Worm (Caenorhabditis elegans) whole organism, L2 larva: ENCODE data around the gene fbxb-105.

ENCODE experiments used
- C34F6.9 ChIP-seq: fragments of 150-350 bp; optimal IDR thresholded peaks from 2 replicates; lab custom pipeline; 2014; ENCODE audit warnings: missing biosample characterization, missing genetic modification characterization
- F13H6.1 ChIP-seq: sonication (generic microtip); optimal IDR thresholded peaks from 2 replicates; lab custom pipeline; 2016; ENCODE audit warnings: missing genetic modification characterization, missing compliant biosample characterization
- R02D3.7 ChIP-seq: fragments of 150-350 bp; optimal IDR thresholded peaks from 2 replicates; lab custom pipeline; 2014; ENCODE audit warnings: missing biosample characterization, missing genetic modification characterization
- Y55F3AM.14 ChIP-seq: fragments of 200-800 bp; sonication (Bioruptor generic); optimal IDR thresholded peaks from 2 replicates; lab custom pipeline; 2018; ENCODE audit warnings: mild to moderate bottlenecking, missing genetic modification characterization, missing compliant biosample characterization
- ZK546.5 ChIP-seq: sonication (generic microtip); optimal IDR thresholded peaks from 2 replicates; lab custom pipeline; 2017; ENCODE audit warnings: missing biosample characterization, missing genetic modification characterization
- alr-1 ChIP-seq: fragments of 150-350 bp; optimal IDR thresholded peaks from 2 replicates; lab custom pipeline; 2014; ENCODE audit warnings: missing biosample characterization, missing genetic modification characterization
- aly-2 ChIP-seq: fragments of 150-350 bp; optimal IDR thresholded peaks from 2 replicates; lab custom pipeline; 2014; ENCODE audit warnings: missing biosample characterization, missing genetic modification characterization
- ama-1 ChIP-seq: fragments of 150-350 bp; optimal IDR thresholded peaks from 2 replicates; lab custom pipeline; 2018; ENCODE audit warnings: inconsistent platforms
- blmp-1 ChIP-seq: sonication (generic microtip); optimal IDR thresholded peaks from 2 replicates; lab custom pipeline; 2017; ENCODE audit warnings: missing genetic modification characterization, mild to moderate bottlenecking, missing compliant biosample characterization, antibody characterized with exemption, moderate library complexity; ENCODE audit not compliant: insufficient read depth
- ceh-16 ChIP-seq: fragments of 150-350 bp; optimal IDR thresholded peaks from 2 replicates; lab custom pipeline; 2014; ENCODE audit warnings: missing biosample characterization, missing genetic modification characterization
- ceh-82 ChIP-seq: fragments of 150-350 bp; optimal IDR thresholded peaks from 2 replicates; lab custom pipeline; 2014; ENCODE audit warnings: missing biosample characterization, missing genetic modification characterization
- crh-2 ChIP-seq: sonication (generic microtip); optimal IDR thresholded peaks from 2 replicates; lab custom pipeline; 2017; ENCODE audit warnings: missing biosample characterization, missing genetic modification characterization
- dmd-4 ChIP-seq: sonication (generic microtip); optimal IDR thresholded peaks from 2 replicates; lab custom pipeline; 2017; ENCODE audit warnings: missing biosample characterization, missing genetic modification characterization
- elt-1 ChIP-seq: fragments of 150-350 bp; optimal IDR thresholded peaks from 2 replicates; lab custom pipeline; 2014; ENCODE audit warnings: missing biosample characterization, missing genetic modification characterization
- elt-3 ChIP-seq: sonication (generic microtip); optimal IDR thresholded peaks from 2 replicates; lab custom pipeline; 2017; ENCODE audit warnings: missing biosample characterization, missing genetic modification characterization
- fos-1 ChIP-seq: fragments of 150-350 bp; optimal IDR thresholded peaks from 2 replicates; lab custom pipeline; 2014; ENCODE audit warnings: missing biosample characterization, missing genetic modification characterization
- lin-11 ChIP-seq: fragments of 150-350 bp; sonication (generic microtip); optimal IDR thresholded peaks from 2 replicates; lab custom pipeline; 2014; ENCODE audit warnings: missing biosample characterization, missing genetic modification characterization, inconsistent platforms, mixed read lengths
- lin-13 ChIP-seq: fragments of 150-350 bp; optimal IDR thresholded peaks from 2 replicates; lab custom pipeline; 2014; ENCODE audit warnings: missing biosample characterization, missing genetic modification reagents, missing genetic modification characterization
- lin-39 ChIP-seq: fragments of 150-350 bp; optimal IDR thresholded peaks from 2 replicates; lab custom pipeline; 2014; ENCODE audit warnings: missing biosample characterization, missing genetic modification reagents, missing genetic modification characterization
- lsy-2 ChIP-seq, 2 experiments: fragments of 150-350 bp in 1 of 2; sonication (generic microtip) in 1 of 2; optimal IDR thresholded peaks; 2 replicates each; lab custom pipeline; 2014 to 2017; ENCODE audit warnings: missing biosample characterization in 2 of 2, missing genetic modification characterization in 2 of 2
- mab-5 ChIP-seq: fragments of 150-350 bp; optimal IDR thresholded peaks from 2 replicates; lab custom pipeline; 2014; ENCODE audit warnings: missing biosample characterization, missing genetic modification characterization
- mbf-1 ChIP-seq: sonication (generic microtip); optimal IDR thresholded peaks from 2 replicates; lab custom pipeline; 2017; ENCODE audit warnings: missing biosample characterization, missing genetic modification characterization
- mdl-1 ChIP-seq, 2 experiments: fragments of 150-350 bp in 1 of 2; sonication (generic microtip) in 1 of 2; optimal IDR thresholded peaks; 2 replicates each; lab custom pipeline; 2017; ENCODE audit warnings: missing biosample characterization in 2 of 2, missing genetic modification characterization in 2 of 2
- nhr-11 ChIP-seq: fragments of 150-350 bp; optimal IDR thresholded peaks from 2 replicates; lab custom pipeline; 2014; ENCODE audit warnings: missing biosample characterization, missing genetic modification characterization
- nhr-129 ChIP-seq: fragments of 150-350 bp; optimal IDR thresholded peaks from 2 replicates; lab custom pipeline; 2014; ENCODE audit warnings: missing biosample characterization, missing genetic modification characterization
- nhr-21 ChIP-seq: fragments of 150-350 bp; optimal IDR thresholded peaks from 2 replicates; lab custom pipeline; 2014; ENCODE audit warnings: missing biosample characterization, missing genetic modification characterization
- nhr-23 ChIP-seq: fragments of 150-350 bp; optimal IDR thresholded peaks from 2 replicates; lab custom pipeline; 2014; ENCODE audit warnings: missing biosample characterization, missing genetic modification reagents, missing genetic modification characterization
- nhr-25 ChIP-seq: fragments of 150-350 bp; sonication (generic microtip); optimal IDR thresholded peaks from 3 replicates; lab custom pipeline; 2014; ENCODE audit warnings: missing biosample characterization, missing genetic modification characterization
- nhr-6 ChIP-seq: fragments of 150-350 bp; optimal IDR thresholded peaks from 2 replicates; lab custom pipeline; 2014; ENCODE audit warnings: missing biosample characterization, missing genetic modification characterization
- nhr-77 ChIP-seq: fragments of 150-350 bp; optimal IDR thresholded peaks from 2 replicates; lab custom pipeline; 2014; ENCODE audit warnings: missing biosample characterization, missing genetic modification characterization
- sem-4 ChIP-seq: fragments of 150-350 bp; optimal IDR thresholded peaks from 2 replicates; lab custom pipeline; 2014; ENCODE audit warnings: missing biosample characterization, missing genetic modification reagents, missing genetic modification characterization
- skn-1 ChIP-seq: sonication (generic microtip); optimal IDR thresholded peaks from 2 replicates; lab custom pipeline; 2017; ENCODE audit warnings: missing biosample characterization, missing genetic modification characterization
- sma-9 ChIP-seq, 2 experiments: fragments of 150-350 bp in 1 of 2; sonication (generic microtip) in 1 of 2; optimal IDR thresholded peaks; 2 replicates each; lab custom pipeline; 2014 to 2016; ENCODE audit warnings: missing genetic modification characterization in 2 of 2, mild to moderate bottlenecking in 1 of 2, missing biosample characterization in 1 of 2, missing compliant biosample characterization in 1 of 2, missing genetic modification reagents in 1 of 2, moderate library complexity in 1 of 2
- unc-39 ChIP-seq: fragments of 150-350 bp; optimal IDR thresholded peaks from 2 replicates; lab custom pipeline; 2014; ENCODE audit warnings: missing biosample characterization, missing genetic modification characterization
- unc-55 ChIP-seq: fragments of 150-350 bp; sonication (generic microtip); optimal IDR thresholded peaks from 3 replicates; lab custom pipeline; 2014; ENCODE audit warnings: missing biosample characterization, missing genetic modification reagents, missing genetic modification characterization
- zag-1 ChIP-seq: fragments of 150-350 bp; optimal IDR thresholded peaks from 2 replicates; lab custom pipeline; 2014; ENCODE audit warnings: missing biosample characterization, missing genetic modification characterization
- ztf-1 ChIP-seq: fragments of 200-800 bp; sonication (Bioruptor generic); conservative IDR thresholded peaks from 2 replicates; pipeline ENCODE4 v1.3.6; 2022; ENCODE audit warnings: missing genetic modification characterization, missing compliant biosample characterization
- ztf-11 ChIP-seq: sonication (generic microtip); optimal IDR thresholded peaks from 2 replicates; lab custom pipeline; 2017; ENCODE audit warnings: missing biosample characterization, missing genetic modification characterization
- ztf-4 ChIP-seq: fragments of 150-350 bp; optimal IDR thresholded peaks from 2 replicates; lab custom pipeline; 2014; ENCODE audit warnings: missing biosample characterization, missing genetic modification characterization

Gene fbxb-105

DNA sequence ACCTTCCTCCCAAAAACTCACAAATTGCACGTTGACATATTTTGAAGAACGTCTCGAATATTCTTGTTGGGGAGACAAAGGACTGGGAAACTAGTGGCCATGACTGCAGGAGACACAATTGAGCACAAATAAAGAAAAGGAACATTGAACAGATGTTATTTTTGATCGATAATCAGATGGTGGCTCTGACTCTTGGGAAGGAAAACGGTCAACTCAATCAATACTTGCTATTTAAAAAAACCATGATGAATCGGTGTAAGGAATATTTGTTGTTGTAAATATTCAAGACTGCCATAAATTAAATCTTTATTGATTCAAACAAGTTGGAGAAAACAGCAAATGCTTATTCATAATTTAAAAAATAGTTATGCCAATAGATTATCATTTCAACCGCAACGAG lies at the start of gene fbxb-105:
Gene fbxb-105 (minus strand): TSS at position 101 of the 400 bp plus-strand sequence.
- TF ChIP-seq aly-2 (tag; lab: Kevin White, UChicago), result no peak
- TF ChIP-seq alr-1, result no peak
- no peak for TF ChIP-seq R02D3.7 (tag; lab: Kevin White, UChicago)
- no peak for TF ChIP-seq ztf-1 (GFP tag; lab: Robert Waterston, UW)
- no peak for TF ChIP-seq nhr-21 (tag; lab: Kevin White, UChicago)
- no peak for TF ChIP-seq nhr-11 (tag; lab: Kevin White, UChicago)
- TF ChIP-seq mab-5 (tag; lab: Kevin White, UChicago), result no peak
- no peak for TF ChIP-seq nhr-77 (tag; lab: Kevin White, UChicago)
- TF ChIP-seq dmd-4 (tag; lab: Kevin White, UChicago), result no peak
- TF ChIP-seq ama-1 (lab: Kevin White, UChicago), result no peak

DNA sequence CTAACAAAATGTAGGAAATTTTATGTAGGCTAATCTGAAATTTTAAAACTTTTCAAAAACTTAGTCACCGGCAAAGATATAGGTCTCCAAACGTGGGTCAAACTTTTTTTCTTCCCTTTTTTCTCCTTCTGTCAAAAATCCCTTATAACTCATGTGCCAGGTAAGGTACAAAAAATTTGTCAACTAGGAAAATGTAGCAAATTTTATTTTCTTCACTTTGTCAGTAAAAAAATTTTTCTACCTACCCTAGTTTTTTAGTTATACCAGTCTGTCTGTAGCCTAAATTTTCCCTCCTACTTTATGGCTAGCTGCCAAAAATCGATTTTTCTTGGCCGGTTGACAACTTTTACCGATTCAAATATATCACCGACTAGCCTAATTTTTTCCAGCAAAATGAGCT lies 46.0 kb upstream of the fbxb-105 start, which contains the start of gene set-13:
Gene set-13 (plus strand): TSS at position 301 of the 400 bp plus-strand sequence.
- TF ChIP-seq nhr-77 (tag; lab: Kevin White, UChicago) (no peak), zag-1 (no peak), mab-5 (tag; lab: Kevin White, UChicago) (no peak)

DNA sequence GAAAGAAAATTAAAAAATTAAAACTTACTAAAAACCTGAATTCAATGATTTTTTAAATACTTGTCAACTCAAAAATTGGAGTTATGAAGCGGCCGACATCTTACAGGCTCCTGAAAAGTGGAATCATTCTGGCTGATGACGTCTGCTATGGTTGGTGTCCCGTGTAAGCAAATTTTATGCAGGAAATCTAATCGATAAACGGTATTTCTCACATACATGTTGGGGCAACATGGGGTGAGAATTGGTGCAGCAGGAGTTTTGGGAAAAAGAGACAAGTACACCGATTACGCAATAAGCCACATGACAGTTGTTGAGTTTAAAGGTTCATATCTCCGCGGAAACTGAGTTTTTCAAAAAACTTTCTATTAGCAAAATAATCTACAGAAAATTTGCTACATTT lies 44.8 kb upstream of the fbxb-105 start, which contains the start of gene K12H6.2:
Gene K12H6.2 (minus strand): TSS at position 101 of the 400 bp plus-strand sequence.
- no peak for TF ChIP-seq ceh-82
- no peak for TF ChIP-seq nhr-23 (tag; lab: Kevin White, UChicago)
- no peak for TF ChIP-seq skn-1 (tag; lab: Kevin White, UChicago)
- no peak for TF ChIP-seq lsy-2 (tag; optimal IDR thresholded peaks at IDR 0.05; lab: Kevin White, UChicago)
- no peak for TF ChIP-seq nhr-25

DNA sequence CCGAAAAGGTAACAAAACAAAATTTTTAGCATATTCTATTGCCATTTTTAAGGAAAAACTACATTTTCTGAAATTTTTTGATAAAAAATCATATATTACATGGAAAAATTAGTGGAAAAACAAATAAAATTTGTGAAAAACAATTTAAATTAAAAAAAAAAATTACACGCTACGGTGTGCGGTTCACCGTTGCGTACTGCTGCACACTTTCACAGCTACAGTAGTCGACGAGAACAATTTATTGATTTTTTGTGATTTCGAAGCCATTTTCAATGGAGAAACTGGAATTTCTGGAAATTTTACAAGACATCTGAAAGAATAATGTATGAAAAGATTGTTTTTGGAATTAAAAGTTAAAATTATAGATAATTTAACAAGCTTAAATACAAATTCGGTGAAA lies 44.3 kb upstream of the fbxb-105 start:
- TF ChIP-seq nhr-77 (tag; lab: Kevin White, UChicago), result no peak
- no peak for TF ChIP-seq unc-39
- TF ChIP-seq lsy-2 (tag; optimal IDR thresholded peaks at IDR 0.05; lab: Kevin White, UChicago), result no peak
- TF ChIP-seq fos-1 (tag; lab: Kevin White, UChicago), result no peak
- no peak for TF ChIP-seq crh-2 (tag; lab: Kevin White, UChicago)

DNA sequence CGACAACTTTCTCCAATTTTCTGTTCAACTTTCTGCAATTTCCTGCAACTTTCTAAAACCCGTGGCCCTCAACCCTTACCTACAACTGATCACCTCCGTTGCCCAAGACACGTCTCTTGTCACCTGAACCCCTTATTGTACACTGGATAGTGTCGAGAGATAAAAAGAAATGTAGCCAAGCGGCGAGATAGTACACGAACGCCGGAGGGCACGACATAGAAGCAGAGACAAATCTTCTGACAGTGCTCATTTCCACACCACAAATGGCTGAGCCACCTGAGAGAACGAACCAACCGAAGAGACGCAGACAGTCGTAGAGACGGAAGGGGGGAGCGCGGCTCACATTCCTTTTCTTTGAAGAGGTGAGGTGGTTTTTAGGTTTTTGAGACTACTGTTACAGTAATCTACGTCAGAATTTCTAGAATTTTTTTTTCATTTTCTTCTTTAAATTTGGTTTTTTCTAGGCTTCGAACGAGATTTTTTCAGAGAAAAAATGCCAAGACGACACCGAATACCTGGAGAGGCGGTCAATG lies 37.1 kb upstream of the fbxb-105 start, which contains the start of gene K12H6.12:
Gene K12H6.12 (plus strand): TSS at position 483 of the 533 bp plus-strand sequence.
- no peak for TF ChIP-seq nhr-6
- peak; percentile 0 for TF ChIP-seq F13H6.1 (tag; lab: Kevin White, UChicago)
- TF ChIP-seq, all 48 proteins: peak for 1

DNA sequence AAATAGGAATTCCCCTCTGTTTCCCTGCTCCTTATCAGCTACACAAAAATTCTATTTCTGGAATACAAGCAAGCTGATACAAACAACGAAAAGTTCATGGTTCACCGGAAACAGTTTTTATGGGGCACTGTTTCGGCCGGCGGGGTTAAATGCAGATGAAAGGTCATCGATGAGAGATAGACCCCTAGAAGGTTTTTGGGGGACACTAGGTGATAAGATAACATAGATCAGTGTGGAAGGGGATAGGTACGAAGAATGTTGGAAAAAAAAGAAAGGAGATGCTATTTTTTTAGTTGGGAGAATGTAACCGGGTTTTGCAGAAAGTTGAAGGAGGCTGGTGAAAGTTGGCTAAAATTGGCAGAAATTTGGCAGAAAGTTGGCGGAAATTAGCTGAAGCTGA lies 34.9 kb upstream of the fbxb-105 start:
- no peak for TF ChIP-seq skn-1 (tag; lab: Kevin White, UChicago)
- TF ChIP-seq lin-39, result no peak
- no peak for TF ChIP-seq Y55F3AM.14
- no peak for TF ChIP-seq ztf-1 (GFP tag; lab: Robert Waterston, UW)
- no peak for TF ChIP-seq alr-1
- TF ChIP-seq, all 48 proteins: peak for 0

DNA sequence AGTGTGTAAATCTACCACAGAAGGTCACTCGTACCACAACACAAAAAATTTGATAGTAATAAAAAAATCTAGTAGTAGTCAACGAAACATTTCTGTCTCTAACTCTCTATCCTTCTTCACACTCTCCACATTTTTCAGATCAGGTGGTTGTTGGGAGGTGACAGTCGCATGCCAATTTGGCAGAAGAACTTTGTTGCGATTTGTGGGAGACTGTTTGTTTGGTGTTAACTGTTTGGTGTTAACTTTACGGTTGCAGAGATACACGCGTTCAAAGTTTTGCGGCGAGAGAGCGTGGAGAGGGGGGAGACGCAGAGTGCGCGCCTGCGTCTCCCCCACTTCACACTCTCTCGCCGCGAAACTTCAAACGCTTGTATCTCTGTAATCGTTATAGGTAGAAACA lies 34.3 kb upstream of the fbxb-105 start:
- TF ChIP-seq elt-3, result no peak
- peak; percentile 56 for TF ChIP-seq nhr-25
- peak; percentile 21 for TF ChIP-seq nhr-129
- TF ChIP-seq, all 48 proteins: peak for 2

DNA sequence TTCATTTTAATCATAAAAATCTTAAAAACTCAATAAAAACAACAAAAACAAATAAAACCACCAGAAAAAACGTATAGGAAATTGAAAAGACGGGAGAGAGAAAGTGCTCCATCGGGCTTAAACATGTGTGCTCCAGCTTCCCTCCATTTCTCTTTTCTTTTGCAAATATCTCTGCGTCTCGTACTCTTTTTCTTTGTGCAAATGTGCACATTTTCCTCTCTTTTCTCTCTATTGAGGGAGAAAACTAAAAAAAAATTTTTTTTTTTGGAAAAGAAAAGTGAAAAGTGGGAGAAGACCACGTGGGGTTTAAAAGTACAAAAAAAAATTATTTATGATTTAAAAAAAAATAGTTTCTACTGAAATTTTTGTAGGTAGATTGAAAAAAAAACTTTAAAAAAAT lies 33.6 kb upstream of the fbxb-105 start:
- TF ChIP-seq mbf-1 (tag; lab: Kevin White, UChicago), result no peak
- no peak for TF ChIP-seq ceh-16 (tag; lab: Kevin White, UChicago)
- TF ChIP-seq ZK546.5 (tag; lab: Kevin White, UChicago), result no peak
- TF ChIP-seq lin-11 (tag; lab: Kevin White, UChicago), result no peak
- peak; percentile 38 for TF ChIP-seq F13H6.1 (tag; lab: Kevin White, UChicago)
- peak; percentile 53 for TF ChIP-seq C34F6.9
- no peak for TF ChIP-seq elt-1 (tag; lab: Kevin White, UChicago)
- TF ChIP-seq sem-4 (tag; lab: Kevin White, UChicago), result no peak
- TF ChIP-seq ama-1 (lab: Kevin White, UChicago), result no peak
- TF ChIP-seq alr-1, result no peak
- no peak for TF ChIP-seq nhr-11 (tag; lab: Kevin White, UChicago)
- peak; percentile 13 for TF ChIP-seq lin-13 (GFP tag; lab: Kevin White, UChicago)
- no peak for TF ChIP-seq fos-1 (tag; lab: Kevin White, UChicago)
- peak; percentile 12 for TF ChIP-seq blmp-1 (tag; lab: Kevin White, UChicago)
- no peak for TF ChIP-seq nhr-23 (tag; lab: Kevin White, UChicago)
- TF ChIP-seq unc-55 (GFP tag; lab: Kevin White, UChicago), result peak; percentile 78
- TF ChIP-seq ztf-4 (tag; lab: Kevin White, UChicago), result no peak
- no peak for TF ChIP-seq ceh-82
- no peak for TF ChIP-seq ztf-11 (tag; lab: Kevin White, UChicago)
- TF ChIP-seq sma-9 (GFP tag; optimal IDR thresholded peaks at IDR 0.05; lab: Kevin White, UChicago), result peak; percentile 52
- TF ChIP-seq sma-9 (tag; optimal IDR thresholded peaks at IDR 0.05; lab: Kevin White, UChicago), result no peak
- TF ChIP-seq mdl-1 (tag; optimal IDR thresholded peaks at IDR 0.05; lab: Kevin White, UChicago), result peak in 1 of 2 experiments; percentile 72
